Fruit fly (Drosophila melanogaster) whole organism, embryonic: ENCODE results near the gene Cad99C.

ENCODE experiments used
- Ada2b ChIP-seq: fragments of 200-800 bp; sonication (Bioruptor generic); IDR thresholded peaks from 2 replicates; pipeline ENCODE4 v1.3.6; 2022; ENCODE audit warnings: missing biosample characterization, missing genetic modification characterization
- CG10959 ChIP-seq: fragments of 200-800 bp; sonication (Bioruptor generic); IDR thresholded peaks from 2 replicates; pipeline ENCODE4 v1.3.6; 2022; ENCODE audit warnings: missing biosample characterization, missing genetic modification characterization
- CG11093 ChIP-seq: fragments of 200-800 bp; sonication (Bioruptor generic); IDR thresholded peaks from 3 replicates; pipeline ENCODE4 v1.3.6; 2022; ENCODE audit warnings: missing biosample characterization, missing genetic modification characterization
- CG12104 ChIP-seq: fragments of 200-800 bp; sonication (Bioruptor generic); optimal IDR thresholded peaks from 3 replicates; lab custom pipeline; 2016; ENCODE audit warnings: missing biosample characterization, missing genetic modification characterization
- CG12769 ChIP-seq: fragments of 200-800 bp; sonication (Bioruptor generic); optimal IDR thresholded peaks from 2 replicates; lab custom pipeline; 2019; ENCODE audit warnings: missing biosample characterization, mild to moderate bottlenecking, missing genetic modification characterization, moderate library complexity
- CG13296 ChIP-seq: fragments of 200-800 bp; sonication (Bioruptor generic); optimal IDR thresholded peaks from 3 replicates; lab custom pipeline; 2018; ENCODE audit warnings: missing biosample characterization, mild to moderate bottlenecking, missing genetic modification characterization
- CG14014 ChIP-seq: fragments of 200-800 bp; sonication (Bioruptor generic); IDR thresholded peaks from 2 replicates; pipeline ENCODE4 v1.3.6; 2022; ENCODE audit warnings: missing biosample characterization, missing genetic modification characterization
- CG14710 ChIP-seq: fragments of 200-800 bp; sonication (Bioruptor generic); optimal IDR thresholded peaks from 3 replicates; lab custom pipeline; 2019; ENCODE audit warnings: missing biosample characterization, mild to moderate bottlenecking, missing genetic modification characterization, moderate library complexity
- CG16863 ChIP-seq: fragments of 200-800 bp; sonication (Bioruptor generic); optimal IDR thresholded peaks from 3 replicates; lab custom pipeline; 2016; ENCODE audit warnings: missing biosample characterization, missing genetic modification characterization
- CG17359 ChIP-seq: fragments of 200-800 bp; sonication (Bioruptor generic); optimal IDR thresholded peaks from 3 replicates; lab custom pipeline; 2018; ENCODE audit warnings: missing biosample characterization, mild to moderate bottlenecking, missing genetic modification characterization, moderate library complexity
- CG17568 ChIP-seq: fragments of 200-800 bp; sonication (Bioruptor generic); optimal IDR thresholded peaks from 2 replicates; lab custom pipeline; 2018; ENCODE audit warnings: missing biosample characterization, mild to moderate bottlenecking, missing genetic modification characterization, moderate library complexity
- CG18619 ChIP-seq: fragments of 200-800 bp; sonication (Bioruptor generic); optimal IDR thresholded peaks from 3 replicates; lab custom pipeline; 2017; ENCODE audit warnings: missing biosample characterization, mild to moderate bottlenecking, missing genetic modification characterization
- CG2202 ChIP-seq: fragments of 200-800 bp; sonication (Bioruptor generic); optimal IDR thresholded peaks from 2 replicates; lab custom pipeline; 2018; ENCODE audit warnings: missing biosample characterization, mild to moderate bottlenecking, missing genetic modification characterization
- CG31224 ChIP-seq: fragments of 200-800 bp; sonication (Bioruptor generic); IDR thresholded peaks from 2 replicates; pipeline ENCODE4 v1.3.6; 2022; ENCODE audit warnings: missing biosample characterization, missing genetic modification characterization
- CG31388 ChIP-seq: fragments of 200-800 bp; sonication (Bioruptor generic); optimal IDR thresholded peaks from 2 replicates; lab custom pipeline; 2016; ENCODE audit warnings: missing biosample characterization, missing genetic modification characterization
- CG32767 ChIP-seq: fragments of 200-800 bp; sonication (Bioruptor generic); IDR thresholded peaks from 2 replicates; pipeline ENCODE4 v1.3.6; 2022; ENCODE audit warnings: missing biosample characterization, missing genetic modification characterization
- CG34224 ChIP-seq: fragments of 200-800 bp; sonication (Bioruptor generic); IDR thresholded peaks from 3 replicates; pipeline ENCODE4 v1.3.6; 2022; ENCODE audit warnings: missing biosample characterization, missing genetic modification characterization; ENCODE audit not compliant: partially characterized antibody
- CG42726 ChIP-seq: fragments of 200-800 bp; sonication (Bioruptor generic); IDR thresholded peaks from 2 replicates; pipeline ENCODE4 v1.3.6; 2022; ENCODE audit warnings: missing biosample characterization, missing genetic modification characterization; ENCODE audit not compliant: partially characterized antibody
- CG4282 ChIP-seq: fragments of 200-800 bp; sonication (Bioruptor generic); optimal IDR thresholded peaks from 2 replicates; lab custom pipeline; 2016; ENCODE audit warnings: missing biosample characterization, missing genetic modification characterization
- CG4360 ChIP-seq: fragments of 200-800 bp; sonication (Bioruptor generic); IDR thresholded peaks from 2 replicates; pipeline ENCODE4 v1.3.6; 2022; ENCODE audit warnings: missing biosample characterization, missing genetic modification characterization
- CG4854 ChIP-seq: fragments of 200-800 bp; sonication (Bioruptor generic); optimal IDR thresholded peaks from 2 replicates; lab custom pipeline; 2016; ENCODE audit warnings: missing biosample characterization, missing genetic modification characterization, inconsistent platforms
- CG8290 ChIP-seq, 3 experiments: fragments of 200-800 bp; sonication (Bioruptor generic); optimal IDR thresholded peaks; 2 replicates each; lab custom pipeline; 2016 to 2019; ENCODE audit warnings: missing biosample characterization in 3 of 3, missing genetic modification characterization in 3 of 3, mild to moderate bottlenecking in 2 of 3, moderate library complexity in 1 of 3
- CG8388 ChIP-seq: fragments of 200-800 bp; sonication (Bioruptor generic); optimal IDR thresholded peaks from 2 replicates; lab custom pipeline; 2019; ENCODE audit warnings: missing biosample characterization, mild to moderate bottlenecking, missing genetic modification characterization, moderate library complexity
- Gug ChIP-seq: fragments of 200-800 bp; sonication (Bioruptor generic); IDR thresholded peaks from 4 replicates; pipeline ENCODE4 v1.3.6; 2022; ENCODE audit warnings: missing biosample characterization, missing genetic modification characterization
- HLHmδ ChIP-seq: fragments of 200-800 bp; sonication (Bioruptor generic); optimal IDR thresholded peaks from 2 replicates; lab custom pipeline; 2018; ENCODE audit warnings: missing biosample characterization, mild to moderate bottlenecking, missing genetic modification characterization, moderate library complexity
- HmgD ChIP-seq: fragments of 200-800 bp; sonication (Bioruptor generic); optimal IDR thresholded peaks from 3 replicates; lab custom pipeline; 2016; ENCODE audit warnings: missing biosample characterization, missing genetic modification characterization
- Hmr ChIP-seq: fragments of 200-800 bp; sonication (Bioruptor generic); optimal IDR thresholded peaks from 3 replicates; lab custom pipeline; 2017; ENCODE audit warnings: mild to moderate bottlenecking, missing biosample characterization, missing genetic modification reagents, missing genetic modification characterization
- NK7.1 ChIP-seq: fragments of 200-800 bp; sonication (Bioruptor generic); optimal IDR thresholded peaks from 3 replicates; lab custom pipeline; 2016; ENCODE audit warnings: missing biosample characterization, missing genetic modification characterization
- Neu2 ChIP-seq: fragments of 200-800 bp; sonication (Bioruptor generic); optimal IDR thresholded peaks from 3 replicates; lab custom pipeline; 2016; ENCODE audit warnings: missing biosample characterization, missing genetic modification characterization, borderline replicate concordance
- Nf-YB ChIP-seq: fragments of 200-800 bp; sonication (Bioruptor generic); optimal IDR thresholded peaks from 3 replicates; lab custom pipeline; 2019; ENCODE audit warnings: missing biosample characterization, mild to moderate bottlenecking, missing genetic modification characterization, moderate library complexity
- Vsx1 ChIP-seq: fragments of 200-800 bp; sonication (Bioruptor generic); optimal IDR thresholded peaks from 2 replicates; lab custom pipeline; 2017; ENCODE audit warnings: missing biosample characterization, mild to moderate bottlenecking, missing genetic modification characterization, missing genetic modification reagents
- abd-A ChIP-seq: fragments of 200-800 bp; sonication (Bioruptor generic); optimal IDR thresholded peaks from 3 replicates; lab custom pipeline; 2019; ENCODE audit warnings: missing biosample characterization, mild to moderate bottlenecking, missing genetic modification characterization, moderate library complexity
- caup ChIP-seq: fragments of 200-800 bp; sonication (Bioruptor generic); optimal IDR thresholded peaks from 3 replicates; lab custom pipeline; 2017; ENCODE audit warnings: missing biosample characterization, mild to moderate bottlenecking, missing genetic modification characterization, moderate library complexity; ENCODE audit not compliant: severe bottlenecking
- chinmo ChIP-seq: fragments of 200-800 bp; sonication (Bioruptor generic); IDR thresholded peaks from 4 replicates; pipeline ENCODE4 v1.3.6; 2022; ENCODE audit warnings: missing biosample characterization, missing genetic modification characterization; ENCODE audit not compliant: partially characterized antibody
- chn ChIP-seq: fragments of 200-800 bp; sonication (Bioruptor generic); optimal IDR thresholded peaks from 2 replicates; lab custom pipeline; 2016; ENCODE audit warnings: missing biosample characterization, missing genetic modification characterization
- dmrt99B ChIP-seq: fragments of 200-800 bp; sonication (Bioruptor generic); optimal IDR thresholded peaks from 2 replicates; lab custom pipeline; 2018; ENCODE audit warnings: missing biosample characterization, mild to moderate bottlenecking, missing genetic modification characterization, moderate library complexity
- fru ChIP-seq: fragments of >200 bp; optimal IDR thresholded peaks from 2 replicates; lab custom pipeline; 2017
- ftz-f1 ChIP-seq: fragments of 200-800 bp; sonication (Bioruptor generic); optimal IDR thresholded peaks from 2 replicates; lab custom pipeline; 2016; ENCODE audit warnings: missing biosample characterization, missing genetic modification characterization
- hkb ChIP-seq, 2 experiments: fragments of 200-800 bp in 1 of 2; fragments of >200 bp in 1 of 2; sonication (Bioruptor generic) in 1 of 2; IDR thresholded peaks in 1 of 2; optimal IDR thresholded peaks in 1 of 2; 2 replicates each; pipeline versions ENCODE4 v1.3.6 to Lab custom; 2017 to 2022; ENCODE audit warnings: missing biosample characterization in 1 of 2, missing genetic modification characterization in 1 of 2
- nom ChIP-seq: fragments of 200-800 bp; sonication (Bioruptor generic); optimal IDR thresholded peaks from 2 replicates; lab custom pipeline; 2017; ENCODE audit warnings: missing biosample characterization, missing genetic modification characterization, mild to moderate bottlenecking, moderate library complexity, missing genetic modification reagents
- pb ChIP-seq: fragments of 200-800 bp; sonication (Bioruptor generic); optimal IDR thresholded peaks from 3 replicates; lab custom pipeline; 2016; ENCODE audit warnings: missing biosample characterization, missing genetic modification characterization
- rib ChIP-seq: fragments of 200-800 bp; sonication (Bioruptor generic); IDR thresholded peaks from 2 replicates; pipeline ENCODE4 v1.3.6; 2022; ENCODE audit warnings: missing biosample characterization, missing genetic modification characterization
- schlank ChIP-seq: fragments of 200-800 bp; sonication (Bioruptor generic); optimal IDR thresholded peaks from 2 replicates; lab custom pipeline; 2018; ENCODE audit warnings: missing biosample characterization, mild to moderate bottlenecking, missing genetic modification characterization
- slbo ChIP-seq: fragments of 200-800 bp; sonication (Bioruptor generic); IDR thresholded peaks from 2 replicates; pipeline ENCODE4 v1.3.6; 2022; ENCODE audit warnings: missing biosample characterization, missing genetic modification characterization
- sr ChIP-seq: fragments of 200-800 bp; sonication (Bioruptor generic); IDR thresholded peaks from 3 replicates; pipeline ENCODE4 v1.3.6; 2022; ENCODE audit warnings: missing biosample characterization, missing genetic modification characterization
- stwl ChIP-seq: fragments of 200-800 bp; sonication (Bioruptor generic); optimal IDR thresholded peaks from 3 replicates; lab custom pipeline; 2018; ENCODE audit warnings: missing biosample characterization, mild to moderate bottlenecking, missing genetic modification characterization, moderate library complexity
- trh ChIP-seq: fragments of 200-800 bp; sonication (Bioruptor generic); optimal IDR thresholded peaks from 2 replicates; lab custom pipeline; 2016; ENCODE audit warnings: missing biosample characterization, missing genetic modification characterization
- tx ChIP-seq: fragments of 200-800 bp; sonication (Bioruptor generic); optimal IDR thresholded peaks from 2 replicates; lab custom pipeline; 2016; ENCODE audit warnings: missing biosample characterization, missing genetic modification characterization
- wek ChIP-seq: fragments of 200-800 bp; sonication (Bioruptor generic); optimal IDR thresholded peaks from 3 replicates; lab custom pipeline; 2018; ENCODE audit warnings: missing biosample characterization, mild to moderate bottlenecking, missing genetic modification characterization, moderate library complexity
- zfh1 ChIP-seq: fragments of 200-800 bp; sonication (Bioruptor generic); IDR thresholded peaks from 3 replicates; pipeline ENCODE4 v1.3.6; 2022; ENCODE audit warnings: missing biosample characterization, missing genetic modification characterization

Cad99C gene

DNA sequence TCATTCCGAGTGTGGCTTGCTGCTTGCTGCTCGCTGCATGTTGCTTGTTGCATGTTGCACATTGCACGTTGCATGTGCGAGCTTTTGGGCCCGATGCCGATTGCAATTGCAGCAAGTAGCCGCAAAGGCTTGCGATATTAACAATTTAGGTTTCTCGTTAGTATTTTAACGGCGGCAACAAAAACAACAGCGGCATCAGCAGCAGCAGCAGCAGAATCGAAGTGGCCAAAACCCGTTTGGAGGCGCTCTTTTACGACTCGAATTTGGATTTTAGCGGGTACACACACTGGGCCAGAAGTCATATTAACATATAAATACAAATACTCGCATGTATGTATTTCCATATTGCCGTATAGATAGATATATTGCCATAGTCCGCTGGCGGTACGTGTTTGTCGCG lies 38.8 kb downstream of the Cad99C start:
- no peak for TF ChIP-seq CG18619
- TF ChIP-seq Neu2 (GFP tag; lab: Kevin White, UChicago): no peak
- TF ChIP-seq CG14014: no peak
- TF ChIP-seq CG13296: no peak
- no peak for TF ChIP-seq CG16863
- TF ChIP-seq CG31224 (GFP tag; lab: Robert Waterston, UW): no peak
- no peak for TF ChIP-seq wek (GFP tag; lab: Kevin White, UChicago)
- no peak for TF ChIP-seq CG31388 (GFP tag; lab: Kevin White, UChicago)
- 0 out of 3 replicates have a peak, but pooled peaks have one; percentile 10 for TF ChIP-seq CG34224 (GFP tag; lab: Robert Waterston, UW)
- TF ChIP-seq ftz-f1: no peak
- no peak for TF ChIP-seq slbo (GFP tag; lab: Robert Waterston, UW)
- TF ChIP-seq stwl (tag; lab: Kevin White, UChicago): no peak
- TF ChIP-seq chinmo (GFP tag; lab: Robert Waterston, UW): peak; percentile 92; the same call in 3 of the 4 replicates
- TF ChIP-seq nom (GFP tag; lab: Kevin White, UChicago): no peak
- TF ChIP-seq CG4360 (GFP tag; lab: Robert Waterston, UW): no peak

DNA sequence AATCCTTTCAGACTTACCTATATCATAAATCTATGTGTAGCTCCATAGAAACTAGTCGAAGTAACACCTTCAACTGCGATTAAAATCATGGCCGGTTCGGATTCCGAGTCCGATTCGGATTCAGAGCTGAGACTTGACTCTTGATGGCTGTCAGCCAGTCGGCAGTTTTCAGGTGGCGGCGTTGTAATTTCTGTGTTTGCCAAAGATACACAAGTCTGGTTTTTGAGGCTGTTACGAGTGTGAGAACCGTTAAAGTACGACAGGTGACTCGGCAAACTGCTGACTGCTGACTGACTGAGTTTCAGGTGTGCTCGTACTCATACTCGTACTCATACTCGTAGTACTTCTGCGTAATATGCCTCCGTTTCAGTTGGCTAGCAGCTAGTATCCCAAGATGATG lies 49.7 kb downstream of the Cad99C start:
- TF ChIP-seq Gug (no peak), NK7.1 (GFP tag; lab: Kevin White, UChicago) (peak; percentile 11), CG2202 (tag; lab: Kevin White, UChicago) (peak; percentile 1), dmrt99B (tag; lab: Kevin White, UChicago) (peak; percentile 18), Vsx1 (GFP tag; lab: Kevin White, UChicago) (peak; percentile 20), CG10959 (GFP tag; lab: Robert Waterston, UW) (no peak), CG4854 (no peak), CG4282 (GFP tag; lab: Kevin White, UChicago) (no peak), CG12769 (tag; lab: Kevin White, UChicago) (peak; percentile 58), schlank (tag; lab: Kevin White, UChicago) (peak; percentile 51), fru (lab: Kevin White, UChicago) (no peak), Ada2b (GFP tag; lab: Robert Waterston, UW) (no peak), HmgD (GFP tag; lab: Kevin White, UChicago) (no peak), abd-A (no peak), Hmr (GFP tag; lab: Kevin White, UChicago) (peak; percentile 72), HLHmδ (GFP tag; lab: Kevin White, UChicago) (no peak), CG42726 (GFP tag; lab: Robert Waterston, UW) (no peak), zfh1 (no peak), rib (GFP tag; lab: Robert Waterston, UW) (no peak), tx (GFP tag; lab: Kevin White, UChicago) (no peak), CG8388 (GFP tag; lab: Kevin White, UChicago) (no peak), sr (no peak), CG11093 (GFP tag; lab: Robert Waterston, UW) (no peak), caup (GFP tag; lab: Kevin White, UChicago) (peak; percentile 60), CG12104 (GFP tag; lab: Kevin White, UChicago) (no peak), chn (GFP tag; lab: Kevin White, UChicago) (no peak), CG17568 (GFP tag; lab: Kevin White, UChicago) (peak; percentile 17), CG8290 (GFP tag; optimal IDR thresholded peaks at IDR 0.05; lab: Kevin White, UChicago) (peak; percentile 6), CG8290 (tag; optimal IDR thresholded peaks at IDR 0.05; lab: Kevin White, UChicago) (peak in 1 of 2 experiments; percentile 77), hkb (optimal IDR thresholded peaks at IDR 0.05; lab: Kevin White, UChicago) (no peak), hkb (GFP tag; IDR thresholded peaks at IDR 0.05; lab: Robert Waterston, UW) (0 out of 2 replicates have a peak, but pooled peaks have one; percentile 14), trh (GFP tag; lab: Kevin White, UChicago) (no peak), CG14710 (no peak), pb (GFP tag; lab: Kevin White, UChicago) (no peak), CG32767 (no peak), CG17359 (peak; percentile 12), Nf-YB (GFP tag; lab: Kevin White, UChicago) (no peak)
